Worm (Caenorhabditis elegans): ENCODE measurements around the gene cln-3.1.
"Not testable (repeated sequence)": the region's sequence is repeated elsewhere in the genome, so short reads cannot be mapped to it uniquely, and the experiment has no call there.

DNA sequence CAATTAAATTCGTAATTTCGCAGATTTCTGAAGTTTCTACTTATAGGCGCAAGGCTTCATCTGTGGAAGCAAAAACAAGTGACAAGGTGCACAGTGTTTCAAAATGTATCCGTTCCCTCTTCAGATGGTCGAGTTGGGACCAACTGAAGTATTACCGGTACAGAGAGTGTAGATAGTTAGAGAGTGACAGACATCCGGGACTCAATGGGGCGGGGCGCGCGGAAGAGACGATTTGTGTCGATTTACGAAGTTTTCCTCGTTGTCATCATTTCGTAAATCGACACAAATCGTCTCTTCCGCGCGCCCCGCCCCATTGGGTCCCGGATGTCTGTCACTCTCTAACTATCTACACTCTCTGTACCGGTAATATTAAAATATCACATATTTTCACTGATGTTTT, 20.7 kb upstream of the cln-3.1 start, which contains the start of gene C03E10.3:
- TF ChIP-seq lsy-2, nhr-10 (tag; optimal IDR thresholded peaks at IDR 0.05): not testable (repeated sequence)
